Worm (Caenorhabditis elegans): Measurements from ENCODE around the gene psa-3.

DNA sequence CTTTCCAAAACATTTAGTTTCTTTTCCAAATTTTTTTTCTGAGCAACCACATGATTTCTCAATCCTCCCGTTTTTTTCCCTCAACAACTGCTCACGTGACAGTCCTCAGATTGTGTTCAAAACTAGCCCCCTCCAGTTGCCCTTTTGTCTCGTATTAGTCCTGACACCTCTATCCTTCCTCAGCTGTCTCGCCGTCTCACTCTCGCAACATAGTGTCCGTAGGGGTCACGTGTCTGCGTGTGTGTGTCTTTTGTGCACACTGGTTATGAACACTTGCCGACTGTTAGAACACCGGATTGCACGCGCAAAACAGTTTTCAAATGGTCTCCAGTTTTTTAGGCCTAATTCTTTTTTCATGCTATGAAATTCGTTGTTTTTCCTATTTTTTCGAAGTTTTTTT, 42.5 kb upstream of the psa-3 start:
- peak; percentile 36 for TF ChIP-seq fos-1 (tag; optimal IDR thresholded peaks at IDR 0.05)
- peak; percentile 82 to 88 for TF ChIP-seq mdl-1 (tag; optimal IDR thresholded peaks at IDR 0.05)
- TF ChIP-seq blmp-1 (tag; optimal IDR thresholded peaks at IDR 0.05; ENCODE audit: insufficient read depth) = no peak
- TF ChIP-seq unc-55 (GFP tag; optimal IDR thresholded peaks at IDR 0.05) = peak; percentile 28
- no peak for TF ChIP-seq lin-39 (tag; optimal IDR thresholded peaks at IDR 0.05)
- peak; percentile 87 for TF ChIP-seq nhr-6 (tag; optimal IDR thresholded peaks at IDR 0.05)
